Fruit fly (Drosophila melanogaster) whole organism, embryonic: Measurements from ENCODE around the gene Rpp14a.

Experiments used
- B-H1 ChIP-seq: fragments of 200-800 bp; sonication (Bioruptor generic); IDR thresholded peaks from 3 replicates; pipeline ENCODE4 v1.3.6; 2022; ENCODE audit warnings: missing biosample characterization, missing genetic modification characterization
- CG10147 ChIP-seq: fragments of 200-800 bp; sonication (Bioruptor generic); optimal IDR thresholded peaks from 2 replicates; lab custom pipeline; 2019; ENCODE audit warnings: missing biosample characterization, mild to moderate bottlenecking, missing genetic modification characterization, moderate library complexity
- CG12744 ChIP-seq: fragments of 200-800 bp; sonication (Bioruptor generic); optimal IDR thresholded peaks from 2 replicates; lab custom pipeline; 2016; ENCODE audit warnings: missing biosample characterization, missing genetic modification characterization
- CG13287 ChIP-seq: fragments of 200-800 bp; sonication (Bioruptor generic); IDR thresholded peaks from 2 replicates; pipeline ENCODE4 v1.3.6; 2022; ENCODE audit warnings: missing biosample characterization, missing genetic modification characterization; ENCODE audit not compliant: partially characterized antibody
- CG13894 ChIP-seq: fragments of 200-800 bp; sonication (Bioruptor generic); optimal IDR thresholded peaks from 3 replicates; lab custom pipeline; 2018; ENCODE audit warnings: missing biosample characterization, mild to moderate bottlenecking, missing genetic modification characterization, moderate library complexity
- CG14710 ChIP-seq: fragments of 200-800 bp; sonication (Bioruptor generic); optimal IDR thresholded peaks from 3 replicates; lab custom pipeline; 2019; ENCODE audit warnings: missing biosample characterization, mild to moderate bottlenecking, missing genetic modification characterization, moderate library complexity
- CG15601 ChIP-seq: fragments of 200-800 bp; sonication (Bioruptor generic); optimal IDR thresholded peaks from 3 replicates; lab custom pipeline; 2019; ENCODE audit warnings: missing biosample characterization, mild to moderate bottlenecking, missing genetic modification characterization, moderate library complexity
- CG17361 ChIP-seq: fragments of 200-800 bp; sonication (Bioruptor generic); IDR thresholded peaks from 3 replicates; pipeline ENCODE4 v1.3.6; 2022; ENCODE audit warnings: missing biosample characterization, missing genetic modification characterization
- CG17568 ChIP-seq: fragments of 200-800 bp; sonication (Bioruptor generic); optimal IDR thresholded peaks from 2 replicates; lab custom pipeline; 2018; ENCODE audit warnings: missing biosample characterization, mild to moderate bottlenecking, missing genetic modification characterization, moderate library complexity
- CG30020 ChIP-seq: fragments of 200-800 bp; optimal IDR thresholded peaks from 2 replicates; lab custom pipeline; 2019; ENCODE audit warnings: missing biosample characterization, mild to moderate bottlenecking, missing genetic modification characterization, moderate library complexity
- CG3995 ChIP-seq: fragments of 200-800 bp; sonication (Bioruptor generic); optimal IDR thresholded peaks from 3 replicates; lab custom pipeline; 2016; ENCODE audit warnings: missing biosample characterization, missing genetic modification characterization
- CG7745 ChIP-seq: fragments of 200-800 bp; sonication (Bioruptor generic); optimal IDR thresholded peaks from 2 replicates; lab custom pipeline; 2018; ENCODE audit warnings: missing biosample characterization, mild to moderate bottlenecking, missing genetic modification characterization, moderate library complexity
- CG8089 ChIP-seq: fragments of 200-800 bp; sonication (Bioruptor generic); optimal IDR thresholded peaks from 3 replicates; lab custom pipeline; 2016; ENCODE audit warnings: missing biosample characterization, missing genetic modification characterization
- CG9609 ChIP-seq: fragments of 200-800 bp; sonication (Bioruptor generic); optimal IDR thresholded peaks from 3 replicates; lab custom pipeline; 2016; ENCODE audit warnings: missing biosample characterization, missing genetic modification characterization
- CG9727 ChIP-seq: fragments of 200-800 bp; sonication (Bioruptor generic); optimal IDR thresholded peaks from 3 replicates; lab custom pipeline; 2017; ENCODE audit warnings: missing biosample characterization, mild to moderate bottlenecking, missing genetic modification characterization
- CG9932 ChIP-seq: fragments of 200-800 bp; sonication (Bioruptor generic); IDR thresholded peaks from 2 replicates; pipeline ENCODE4 v1.3.6; 2022; ENCODE audit warnings: missing biosample characterization, missing genetic modification characterization
- Chrac-16 ChIP-seq: fragments of 200-800 bp; sonication (Bioruptor generic); optimal IDR thresholded peaks from 3 replicates; lab custom pipeline; 2016; ENCODE audit warnings: missing biosample characterization, missing genetic modification characterization
- Dip3 ChIP-seq: fragments of 200-800 bp; sonication (Bioruptor generic); optimal IDR thresholded peaks from 3 replicates; lab custom pipeline; 2016; ENCODE audit warnings: missing biosample characterization, missing genetic modification characterization
- Doc3 ChIP-seq: fragments of 200-800 bp; sonication (Bioruptor generic); IDR thresholded peaks from 3 replicates; pipeline ENCODE4 v1.3.6; 2022; ENCODE audit warnings: missing biosample characterization, missing genetic modification characterization; ENCODE audit not compliant: partially characterized antibody
- Dp ChIP-seq: fragments of 200-800 bp; sonication (Bioruptor generic); optimal IDR thresholded peaks from 2 replicates; lab custom pipeline; 2018; ENCODE audit warnings: missing biosample characterization, mild to moderate bottlenecking, missing genetic modification characterization, moderate library complexity
- ERR ChIP-seq: fragments of 200-800 bp; sonication (Bioruptor generic); optimal IDR thresholded peaks from 2 replicates; lab custom pipeline; 2016; ENCODE audit warnings: missing biosample characterization, missing genetic modification characterization
- Fer2 ChIP-seq: fragments of 200-800 bp; sonication (Bioruptor generic); optimal IDR thresholded peaks from 2 replicates; lab custom pipeline; 2018; ENCODE audit warnings: missing biosample characterization, mild to moderate bottlenecking, missing genetic modification characterization, moderate library complexity
- HmgD ChIP-seq: fragments of 200-800 bp; sonication (Bioruptor generic); optimal IDR thresholded peaks from 3 replicates; lab custom pipeline; 2016; ENCODE audit warnings: missing biosample characterization, missing genetic modification characterization
- HmgZ ChIP-seq: fragments of 200-800 bp; sonication (Bioruptor generic); optimal IDR thresholded peaks from 2 replicates; lab custom pipeline; 2018; ENCODE audit warnings: missing biosample characterization, mild to moderate bottlenecking, missing genetic modification characterization
- NC2α ChIP-seq: fragments of 200-800 bp; sonication (Bioruptor generic); optimal IDR thresholded peaks from 2 replicates; lab custom pipeline; 2016; ENCODE audit warnings: missing biosample characterization, missing genetic modification characterization
- Nf-YB ChIP-seq: fragments of 200-800 bp; sonication (Bioruptor generic); optimal IDR thresholded peaks from 3 replicates; lab custom pipeline; 2019; ENCODE audit warnings: missing biosample characterization, mild to moderate bottlenecking, missing genetic modification characterization, moderate library complexity
- Oli ChIP-seq: fragments of 200-800 bp; sonication (Bioruptor generic); optimal IDR thresholded peaks from 2 replicates; lab custom pipeline; 2018; ENCODE audit warnings: missing biosample characterization, mild to moderate bottlenecking, missing genetic modification characterization, moderate library complexity
- Sin3A ChIP-seq: fragments of >200 bp; optimal IDR thresholded peaks from 2 replicates; lab custom pipeline; 2018
- Sry-δ ChIP-seq: fragments of 200-800 bp; sonication (Bioruptor generic); optimal IDR thresholded peaks from 2 replicates; lab custom pipeline; 2016; ENCODE audit warnings: missing biosample characterization, missing genetic modification characterization
- Vsx1 ChIP-seq: fragments of 200-800 bp; sonication (Bioruptor generic); optimal IDR thresholded peaks from 2 replicates; lab custom pipeline; 2017; ENCODE audit warnings: missing biosample characterization, mild to moderate bottlenecking, missing genetic modification characterization, missing genetic modification reagents
- Xrp1 ChIP-seq: fragments of 200-800 bp; sonication (Bioruptor generic); IDR thresholded peaks from 2 replicates; pipeline ENCODE4 v1.3.6; 2022; ENCODE audit warnings: missing biosample characterization, missing genetic modification characterization
- br ChIP-seq: fragments of >200 bp; optimal IDR thresholded peaks from 2 replicates; lab custom pipeline; 2017
- cato ChIP-seq: fragments of 200-800 bp; sonication (Bioruptor generic); optimal IDR thresholded peaks from 2 replicates; lab custom pipeline; 2016; ENCODE audit warnings: missing biosample characterization, missing genetic modification characterization, borderline replicate concordance
- dan ChIP-seq: fragments of 200-800 bp; sonication (Bioruptor generic); IDR thresholded peaks from 2 replicates; pipeline ENCODE4 v1.3.6; 2022; ENCODE audit warnings: missing biosample characterization, missing genetic modification characterization
- dmrt11E ChIP-seq: fragments of 200-800 bp; sonication (Bioruptor generic); optimal IDR thresholded peaks from 3 replicates; lab custom pipeline; 2018; ENCODE audit warnings: missing biosample characterization, mild to moderate bottlenecking, missing genetic modification characterization, moderate library complexity
- fru ChIP-seq: fragments of >200 bp; optimal IDR thresholded peaks from 2 replicates; lab custom pipeline; 2017
- knrl ChIP-seq: fragments of 200-800 bp; sonication (Bioruptor generic); IDR thresholded peaks from 3 replicates; pipeline ENCODE4 v1.3.6; 2022; ENCODE audit warnings: missing biosample characterization, missing genetic modification characterization; ENCODE audit not compliant: partially characterized antibody
- lola ChIP-seq, 3 experiments: fragments of >200 bp in 2 of 3; fragments of 200-800 bp in 1 of 3; sonication (Bioruptor generic) in 1 of 3; optimal IDR thresholded peaks; 2 replicates each; lab custom pipeline; 2017 to 2019; ENCODE audit warnings: missing biosample characterization in 3 of 3, missing genetic modification characterization in 3 of 3, mild to moderate bottlenecking in 1 of 3, moderate library complexity in 1 of 3
- nerfin-1 ChIP-seq: fragments of 200-800 bp; sonication (Bioruptor generic); optimal IDR thresholded peaks from 3 replicates; lab custom pipeline; 2019; ENCODE audit warnings: missing biosample characterization, mild to moderate bottlenecking, missing genetic modification characterization, moderate library complexity
- nmo ChIP-seq: fragments of 200-800 bp; sonication (Bioruptor generic); optimal IDR thresholded peaks from 2 replicates; lab custom pipeline; 2018; ENCODE audit warnings: missing biosample characterization, mild to moderate bottlenecking, missing genetic modification characterization, moderate library complexity
- onecut ChIP-seq: fragments of 200-800 bp; sonication (Bioruptor generic); IDR thresholded peaks from 2 replicates; pipeline ENCODE4 v1.3.6; 2022; ENCODE audit warnings: missing biosample characterization, missing genetic modification characterization
- pfk ChIP-seq: fragments of 200-800 bp; sonication (Bioruptor generic); optimal IDR thresholded peaks from 2 replicates; lab custom pipeline; 2018; ENCODE audit warnings: missing biosample characterization, mild to moderate bottlenecking, missing genetic modification characterization, moderate library complexity
- prd ChIP-seq, 3 experiments: fragments of >200 bp in 2 of 3; fragments of 200-800 bp in 1 of 3; sonication (Bioruptor generic) in 1 of 3; optimal IDR thresholded peaks in 2 of 3; IDR thresholded peaks in 1 of 3; 2 replicates in 2 of 3; 3 replicates in 1 of 3; pipeline versions ENCODE4 v1.3.6 to Lab custom; 2017 to 2022; ENCODE audit warnings: missing biosample characterization in 1 of 3, missing genetic modification characterization in 1 of 3
- psq ChIP-seq: fragments of 200-800 bp; sonication (Bioruptor generic); optimal IDR thresholded peaks from 2 replicates; lab custom pipeline; 2017; ENCODE audit warnings: missing biosample characterization, missing genetic modification characterization
- sug ChIP-seq: fragments of 200-800 bp; optimal IDR thresholded peaks from 2 replicates; lab custom pipeline; 2019; ENCODE audit warnings: missing biosample characterization, mild to moderate bottlenecking, missing genetic modification characterization, moderate library complexity
- tap ChIP-seq: fragments of 200-800 bp; optimal IDR thresholded peaks from 3 replicates; lab custom pipeline; 2019; ENCODE audit warnings: missing biosample characterization, mild to moderate bottlenecking, missing genetic modification characterization, moderate library complexity
- tx ChIP-seq: fragments of 200-800 bp; sonication (Bioruptor generic); optimal IDR thresholded peaks from 2 replicates; lab custom pipeline; 2016; ENCODE audit warnings: missing biosample characterization, missing genetic modification characterization
- usp ChIP-seq: fragments of >200 bp; optimal IDR thresholded peaks from 2 replicates; lab custom pipeline; 2017; ENCODE audit warnings: missing biosample characterization, missing genetic modification characterization

Gene Rpp14a

DNA sequence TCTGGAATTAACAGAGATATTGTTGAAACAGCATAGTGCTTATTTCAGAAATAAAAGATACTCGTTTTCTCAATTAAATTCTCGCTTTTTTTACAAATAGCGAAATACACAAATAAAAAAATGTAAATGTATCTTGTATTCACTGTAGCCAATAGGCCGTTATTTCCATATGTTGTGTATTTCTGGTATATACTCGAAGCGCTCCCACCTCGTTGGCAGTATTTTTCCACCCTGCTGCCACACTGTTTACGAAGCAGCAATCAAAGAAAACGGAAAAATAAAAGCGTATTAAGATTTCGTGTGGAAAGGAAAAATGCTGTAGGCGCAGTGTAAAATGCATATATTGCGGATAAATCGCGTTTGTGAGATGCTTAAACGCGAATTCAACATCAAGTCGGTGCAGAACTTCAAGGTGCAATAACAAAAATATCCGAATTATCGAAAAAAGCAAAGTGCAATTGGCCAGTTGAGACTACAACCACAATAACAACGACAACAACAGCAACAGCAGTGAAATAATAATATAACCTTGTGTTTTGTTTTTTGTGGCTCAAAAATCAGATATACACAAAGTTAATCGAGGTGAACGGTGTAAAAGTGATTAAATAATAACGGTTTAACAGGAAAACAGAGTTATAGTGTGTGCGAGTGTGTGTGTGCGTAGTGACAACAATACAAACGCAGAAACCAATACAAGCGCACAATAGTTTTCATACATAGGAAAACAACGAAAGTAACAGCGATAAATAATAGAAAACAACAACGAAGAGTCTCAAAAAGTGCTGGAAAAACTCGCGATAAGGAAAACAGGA, 1.6 kb downstream of the Rpp14a start, which contains the start of gene sima (continued):
- TF ChIP-seq CG17361 = peak; percentile 24; the same call in 1 of the 3 replicates
- TF ChIP-seq sug (tag; lab: Kevin White, UChicago) = peak; percentile 32
- TF ChIP-seq CG13287 (GFP tag; lab: Robert Waterston, UW) = peak; percentile 25; the same call in 1 of the 2 replicates
- TF ChIP-seq dmrt11E (tag; lab: Kevin White, UChicago) = no peak
- peak; percentile 49 for TF ChIP-seq Sin3A (lab: Kevin White, UChicago)
- no peak for TF ChIP-seq Oli (tag; lab: Kevin White, UChicago)
- peak; percentile 51; the same call in 1 of the 2 replicates for TF ChIP-seq Xrp1
- TF ChIP-seq CG13894 (tag; lab: Kevin White, UChicago) = peak; percentile 56
- TF ChIP-seq prd (optimal IDR thresholded peaks at IDR 0.05; lab: Kevin White, UChicago) = no peak
- peak; percentile 53; the same call in 1 of the 3 replicates for TF ChIP-seq prd (GFP tag; IDR thresholded peaks at IDR 0.05; lab: Robert Waterston, UW)
- TF ChIP-seq knrl = no peak; the same call in 2 of the 3 replicates
- TF ChIP-seq br (lab: Kevin White, UChicago) = no peak
- peak; percentile 34 for TF ChIP-seq ERR (GFP tag; lab: Kevin White, UChicago)
- peak; percentile 63 for TF ChIP-seq CG9932 (GFP tag; lab: Robert Waterston, UW)
- peak; percentile 3 for TF ChIP-seq tap (tag; lab: Kevin White, UChicago)
- TF ChIP-seq Nf-YB (GFP tag; lab: Kevin White, UChicago) = peak; percentile 18
- peak; percentile 18 for TF ChIP-seq CG9609 (GFP tag; lab: Kevin White, UChicago)
- peak; percentile 28 for TF ChIP-seq CG10147 (GFP tag; lab: Kevin White, UChicago)
- TF ChIP-seq HmgD (GFP tag; lab: Kevin White, UChicago) = no peak
- TF ChIP-seq nerfin-1 = peak; percentile 16
- TF ChIP-seq usp = no peak
- TF ChIP-seq tx (GFP tag; lab: Kevin White, UChicago) = peak; percentile 11
- peak; percentile 5 for TF ChIP-seq CG9727 (GFP tag; lab: Kevin White, UChicago)
- no peak for TF ChIP-seq CG8089 (GFP tag; lab: Kevin White, UChicago)
- peak; percentile 43 for TF ChIP-seq Chrac-16 (GFP tag; lab: Kevin White, UChicago)
- no peak for TF ChIP-seq lola (GFP tag; optimal IDR thresholded peaks at IDR 0.05; lab: Kevin White, UChicago)
- TF ChIP-seq CG15601 = peak; percentile 40
- no peak for TF ChIP-seq dan (GFP tag; lab: Robert Waterston, UW)
- TF ChIP-seq B-H1 (GFP tag; lab: Robert Waterston, UW) = no peak
- TF ChIP-seq nmo (GFP tag; lab: Kevin White, UChicago) = peak; percentile 51
- TF ChIP-seq pfk = peak; percentile 9
- peak; percentile 14 for TF ChIP-seq CG12744 (GFP tag; lab: Kevin White, UChicago)
- TF ChIP-seq Fer2 (tag; lab: Kevin White, UChicago) = no peak
- TF ChIP-seq NC2α = no peak
- TF ChIP-seq HmgZ = peak; percentile 61
- TF ChIP-seq CG30020 (tag; lab: Kevin White, UChicago) = peak; percentile 40
- TF ChIP-seq Dip3 (GFP tag; lab: Kevin White, UChicago) = peak; percentile 18
- TF ChIP-seq onecut (GFP tag; lab: Robert Waterston, UW) = peak; percentile 62
- TF ChIP-seq Dp = peak; percentile 21
- peak; percentile 13 for TF ChIP-seq CG17568 (GFP tag; lab: Kevin White, UChicago)
- peak; percentile 27 for TF ChIP-seq Sry-δ (GFP tag; lab: Kevin White, UChicago)
- no peak for TF ChIP-seq cato (GFP tag; lab: Kevin White, UChicago)
- TF ChIP-seq CG14710 (tag; lab: Kevin White, UChicago) = peak; percentile 51
- TF ChIP-seq fru (lab: Kevin White, UChicago) = no peak
- TF ChIP-seq CG7745 = no peak
- peak; percentile 47 for TF ChIP-seq Vsx1 (GFP tag; lab: Kevin White, UChicago)
- TF ChIP-seq Doc3 = no peak
- TF ChIP-seq psq (GFP tag; lab: Kevin White, UChicago) = peak; percentile 98
- peak; percentile 82 for TF ChIP-seq CG3995 (GFP tag; lab: Kevin White, UChicago)
